Worm (Caenorhabditis elegans) whole organism, late embryonic: Measurements from ENCODE around the gene F11G11.13.

ENCODE experiments used
- K09A11.1 ChIP-seq: sonication (generic microtip); optimal IDR thresholded peaks from 2 replicates; lab custom pipeline; 2017; ENCODE audit warnings: antibody characterized with exemption, mild to moderate bottlenecking, missing genetic modification characterization, missing compliant biosample characterization; ENCODE audit not compliant: insufficient read depth
- ceh-34 ChIP-seq: sonication (generic microtip); optimal IDR thresholded peaks from 2 replicates; lab custom pipeline; 2016; ENCODE audit warnings: mild to moderate bottlenecking, missing genetic modification characterization, missing compliant biosample characterization
- ceh-6 ChIP-seq: fragments of 200-800 bp; sonication (Bioruptor generic); optimal IDR thresholded peaks from 2 replicates; lab custom pipeline; 2018; ENCODE audit warnings: mild to moderate bottlenecking, missing genetic modification characterization, missing compliant biosample characterization
- hlh-13 ChIP-seq: fragments of 200-800 bp; sonication (Bioruptor generic); optimal IDR thresholded peaks from 2 replicates; lab custom pipeline; 2018; ENCODE audit warnings: mild to moderate bottlenecking, missing genetic modification characterization, missing compliant biosample characterization
- hlh-30 ChIP-seq: sonication (generic microtip); optimal IDR thresholded peaks from 2 replicates; lab custom pipeline; 2017; ENCODE audit warnings: antibody characterized with exemption, missing genetic modification characterization, missing compliant biosample characterization; ENCODE audit not compliant: insufficient read depth
- nfya-1 ChIP-seq: sonication (generic microtip); optimal IDR thresholded peaks from 2 replicates; lab custom pipeline; 2017; ENCODE audit warnings: missing genetic modification characterization, mild to moderate bottlenecking, missing compliant biosample characterization, antibody characterized with exemption, moderate library complexity
- npax-4 ChIP-seq: sonication (generic microtip); optimal IDR thresholded peaks from 2 replicates; lab custom pipeline; 2016; ENCODE audit warnings: missing genetic modification characterization, missing compliant biosample characterization
- pax-1 ChIP-seq: fragments of 150-350 bp; optimal IDR thresholded peaks from 2 replicates; lab custom pipeline; 2014; ENCODE audit warnings: missing biosample characterization, missing genetic modification characterization
- syd-9 ChIP-seq: sonication (generic microtip); optimal IDR thresholded peaks from 2 replicates; lab custom pipeline; 2016; ENCODE audit warnings: mild to moderate bottlenecking, missing genetic modification characterization, moderate library complexity, missing compliant biosample characterization
- tbx-7 ChIP-seq: sonication (generic microtip); optimal IDR thresholded peaks from 2 replicates; lab custom pipeline; 2016; ENCODE audit warnings: missing genotype, missing genetic modification characterization, missing compliant biosample characterization
- unc-55 ChIP-seq: sonication (generic microtip); optimal IDR thresholded peaks from 2 replicates; lab custom pipeline; 2017; ENCODE audit warnings: missing biosample characterization, missing genetic modification reagents, missing genetic modification characterization

F11G11.13 gene

ce11 chrII:4834761-4835160, 41.2 kb downstream of the F11G11.13 start, which contains the start of the genes C33F10.11 and C33F10.1:
Gene C33F10.11, minus strand, starts transcription at chrII:4834861.
Gene C33F10.1, plus strand, starts transcription at chrII:4835023.
- TF ChIP-seq ceh-6 (GFP tag; lab: Kevin White, UChicago) (no peak), hlh-30 (tag; lab: Kevin White, UChicago) (no peak), unc-55 (GFP tag; lab: Kevin White, UChicago) (no peak), pax-1 (tag; lab: Kevin White, UChicago) (no peak), npax-4 (tag; lab: Kevin White, UChicago) (no peak), syd-9 (tag; lab: Kevin White, UChicago) (no peak), K09A11.1 (tag; lab: Kevin White, UChicago) (no peak)

DNA sequence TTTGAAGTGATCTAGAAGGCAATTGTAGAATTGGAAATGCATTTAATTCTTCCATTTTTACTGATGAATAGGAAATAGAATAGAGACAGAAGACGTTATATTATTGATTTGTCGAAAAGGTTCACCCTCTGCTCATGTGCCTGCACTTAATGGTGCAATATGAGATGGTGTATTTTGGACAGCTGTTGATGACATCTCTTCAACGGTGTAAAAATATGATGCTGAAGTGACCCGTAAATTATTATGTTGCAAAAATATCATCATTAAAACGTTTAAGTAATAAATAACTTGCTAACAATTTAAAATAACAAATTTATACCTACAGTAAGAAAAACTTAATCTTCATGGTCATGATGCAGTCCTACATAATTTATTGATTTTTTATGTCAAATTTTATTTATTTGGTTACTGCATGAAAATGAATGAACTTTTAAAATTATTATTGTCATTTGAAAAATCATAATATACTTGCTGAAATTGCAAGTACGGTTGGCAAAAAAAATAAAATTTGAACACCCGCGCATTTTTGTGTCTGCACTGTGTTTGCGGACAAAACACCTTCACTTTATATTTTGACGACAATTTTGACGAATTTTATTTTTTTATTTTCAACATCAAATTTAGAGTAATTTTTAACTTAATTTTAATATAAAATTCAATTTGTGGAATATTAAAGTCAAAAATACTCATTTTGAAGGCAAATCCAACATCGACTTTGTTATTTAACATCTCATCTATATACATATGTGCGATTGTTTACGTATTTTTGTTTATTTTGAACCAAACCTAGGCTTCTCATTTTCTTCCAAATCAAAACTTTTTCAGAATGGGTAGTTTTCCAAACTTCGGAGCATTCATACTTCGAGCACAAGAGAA, 48.0 kb downstream of the F11G11.13 start, which contains the start of the genes fbxb-88 and tbck-1:
Gene fbxb-88 (minus strand): TSS at position 151 of the 876 bp plus-strand sequence.
Gene tbck-1 (plus strand): TSS at position 826 of the 876 bp plus-strand sequence.
- TF ChIP-seq hlh-13 (GFP tag; lab: Kevin White, UChicago) (no peak), tbx-7 (tag; lab: Kevin White, UChicago) (no peak), unc-55 (GFP tag; lab: Kevin White, UChicago) (peak; percentile 68), nfya-1 (tag; lab: Kevin White, UChicago) (no peak), ceh-34 (tag; lab: Kevin White, UChicago) (peak; percentile 0)
- TF ChIP-seq, all 69 proteins: peak for 2
